Fruit fly (Drosophila melanogaster) whole organism, embryonic: Measurements from ENCODE around the gene PEK.
A peak's percentile ranks its signal among the peaks of the same experiment; 100 is the strongest.

Source experiments
- BEAF-32 ChIP-seq: fragments of 200-800 bp; sonication (Bioruptor generic); optimal IDR thresholded peaks from 3 replicates; lab custom pipeline; 2017; ENCODE audit warnings: missing biosample characterization, missing genetic modification characterization, mild to moderate bottlenecking, moderate library complexity, missing genetic modification reagents
- Bteb2 ChIP-seq: fragments of 200-800 bp; sonication (Bioruptor generic); optimal IDR thresholded peaks from 2 replicates; lab custom pipeline; 2016; ENCODE audit warnings: missing biosample characterization, missing genetic modification characterization
- CG10209 ChIP-seq: fragments of 200-800 bp; sonication (Bioruptor generic); optimal IDR thresholded peaks from 3 replicates; lab custom pipeline; 2017; ENCODE audit warnings: missing biosample characterization, mild to moderate bottlenecking, missing genetic modification characterization, missing genetic modification reagents
- CG10565 ChIP-seq: fragments of 200-800 bp; sonication (Bioruptor generic); optimal IDR thresholded peaks from 3 replicates; lab custom pipeline; 2016; ENCODE audit warnings: missing biosample characterization, mild to moderate bottlenecking, missing genetic modification characterization
- CG12942 ChIP-seq: fragments of 200-800 bp; sonication (Bioruptor generic); optimal IDR thresholded peaks from 3 replicates; lab custom pipeline; 2016; ENCODE audit warnings: missing biosample characterization, missing genetic modification characterization
- CG13287 ChIP-seq: fragments of 200-800 bp; sonication (Bioruptor generic); IDR thresholded peaks from 2 replicates; pipeline ENCODE4 v1.3.6; 2022; ENCODE audit warnings: missing biosample characterization, missing genetic modification characterization; ENCODE audit not compliant: partially characterized antibody
- CG14710 ChIP-seq: fragments of 200-800 bp; sonication (Bioruptor generic); optimal IDR thresholded peaks from 3 replicates; lab custom pipeline; 2019; ENCODE audit warnings: missing biosample characterization, mild to moderate bottlenecking, missing genetic modification characterization, moderate library complexity
- CG17829 ChIP-seq: fragments of 200-800 bp; optimal IDR thresholded peaks from 2 replicates; lab custom pipeline; 2019; ENCODE audit warnings: missing biosample characterization, mild to moderate bottlenecking, missing genetic modification characterization, moderate library complexity
- CG18619 ChIP-seq: fragments of 200-800 bp; sonication (Bioruptor generic); optimal IDR thresholded peaks from 3 replicates; lab custom pipeline; 2017; ENCODE audit warnings: missing biosample characterization, mild to moderate bottlenecking, missing genetic modification characterization
- CG2199 ChIP-seq: fragments of 200-800 bp; sonication (Bioruptor generic); IDR thresholded peaks from 3 replicates; pipeline ENCODE4 v1.3.6; 2022; ENCODE audit warnings: missing biosample characterization, missing genetic modification characterization
- CG32767 ChIP-seq: fragments of 200-800 bp; sonication (Bioruptor generic); IDR thresholded peaks from 2 replicates; pipeline ENCODE4 v1.3.6; 2022; ENCODE audit warnings: missing biosample characterization, missing genetic modification characterization
- CG33557 ChIP-seq: fragments of 200-800 bp; sonication (Bioruptor generic); optimal IDR thresholded peaks from 2 replicates; lab custom pipeline; 2019; ENCODE audit warnings: missing biosample characterization, mild to moderate bottlenecking, missing genetic modification characterization, moderate library complexity
- CG6791 ChIP-seq: fragments of 200-800 bp; sonication (Bioruptor generic); IDR thresholded peaks from 3 replicates; pipeline ENCODE4 v1.3.6; 2022; ENCODE audit warnings: missing biosample characterization, missing genetic modification characterization; ENCODE audit not compliant: partially characterized antibody
- CG7987 ChIP-seq: fragments of 200-800 bp; sonication (Bioruptor generic); optimal IDR thresholded peaks from 2 replicates; lab custom pipeline; 2018; ENCODE audit warnings: missing biosample characterization, mild to moderate bottlenecking, missing genetic modification characterization, moderate library complexity
- CG9876 ChIP-seq: fragments of 200-800 bp; sonication (Bioruptor generic); optimal IDR thresholded peaks from 2 replicates; lab custom pipeline; 2016; ENCODE audit warnings: missing biosample characterization, missing genetic modification characterization
- Dll ChIP-seq: fragments of 200-800 bp; sonication (Bioruptor generic); IDR thresholded peaks from 4 replicates; pipeline ENCODE4 v1.3.6; 2022; ENCODE audit warnings: missing biosample characterization, missing genetic modification characterization; ENCODE audit not compliant: partially characterized antibody
- Dp ChIP-seq: fragments of 200-800 bp; sonication (Bioruptor generic); optimal IDR thresholded peaks from 2 replicates; lab custom pipeline; 2018; ENCODE audit warnings: missing biosample characterization, mild to moderate bottlenecking, missing genetic modification characterization, moderate library complexity
- E2f1 ChIP-seq: fragments of 200-800 bp; sonication (Bioruptor generic); IDR thresholded peaks from 2 replicates; pipeline ENCODE4 v1.3.6; 2022; ENCODE audit warnings: missing biosample characterization, missing genetic modification characterization
- HmgZ ChIP-seq: fragments of 200-800 bp; sonication (Bioruptor generic); optimal IDR thresholded peaks from 2 replicates; lab custom pipeline; 2018; ENCODE audit warnings: missing biosample characterization, mild to moderate bottlenecking, missing genetic modification characterization
- Max ChIP-seq: fragments of 200-800 bp; sonication (Bioruptor generic); optimal IDR thresholded peaks from 2 replicates; lab custom pipeline; 2016; ENCODE audit warnings: missing biosample characterization, mild to moderate bottlenecking, missing genetic modification characterization
- NFAT ChIP-seq: fragments of 200-800 bp; sonication (Bioruptor generic); IDR thresholded peaks from 2 replicates; pipeline ENCODE4 v1.3.6; 2022; ENCODE audit warnings: missing biosample characterization, missing genetic modification characterization
- Rfx ChIP-seq: fragments of 200-800 bp; sonication (Bioruptor generic); IDR thresholded peaks from 2 replicates; pipeline ENCODE4 v1.3.6; 2022; ENCODE audit warnings: missing biosample characterization, missing genetic modification characterization
- Rx ChIP-seq: fragments of 200-800 bp; sonication (Bioruptor generic); IDR thresholded peaks from 2 replicates; pipeline ENCODE4 v1.3.6; 2022; ENCODE audit warnings: missing biosample characterization, missing genetic modification characterization
- Xbp1 ChIP-seq: fragments of 200-800 bp; sonication (Bioruptor generic); optimal IDR thresholded peaks from 3 replicates; lab custom pipeline; 2016; ENCODE audit warnings: missing biosample characterization, mild to moderate bottlenecking, missing genetic modification characterization
- aop ChIP-seq: fragments of 200-800 bp; sonication (Bioruptor generic); IDR thresholded peaks from 2 replicates; pipeline ENCODE4 v1.3.6; 2022; ENCODE audit warnings: missing biosample characterization, missing genetic modification characterization
- cg ChIP-seq: fragments of 200-800 bp; sonication (Bioruptor generic); optimal IDR thresholded peaks from 3 replicates; lab custom pipeline; 2019; ENCODE audit warnings: missing biosample characterization, mild to moderate bottlenecking, missing genetic modification characterization, moderate library complexity
- ci ChIP-seq: fragments of 200-800 bp; sonication (Bioruptor generic); IDR thresholded peaks from 3 replicates; pipeline ENCODE4 v1.3.6; 2022; ENCODE audit warnings: missing biosample characterization, missing genetic modification characterization
- dan ChIP-seq: fragments of 200-800 bp; sonication (Bioruptor generic); IDR thresholded peaks from 2 replicates; pipeline ENCODE4 v1.3.6; 2022; ENCODE audit warnings: missing biosample characterization, missing genetic modification characterization
- dmrt99B ChIP-seq: fragments of 200-800 bp; sonication (Bioruptor generic); optimal IDR thresholded peaks from 2 replicates; lab custom pipeline; 2018; ENCODE audit warnings: missing biosample characterization, mild to moderate bottlenecking, missing genetic modification characterization, moderate library complexity
- gsb-n ChIP-seq: fragments of 200-800 bp; sonication (Bioruptor generic); optimal IDR thresholded peaks from 3 replicates; lab custom pipeline; 2018; ENCODE audit warnings: missing biosample characterization, mild to moderate bottlenecking, missing genetic modification characterization
- lbe ChIP-seq: fragments of 200-800 bp; sonication (Bioruptor generic); optimal IDR thresholded peaks from 2 replicates; lab custom pipeline; 2016; ENCODE audit warnings: missing biosample characterization, mild to moderate bottlenecking, missing genetic modification characterization
- lilli ChIP-seq: fragments of 200-800 bp; sonication (Bioruptor generic); optimal IDR thresholded peaks from 3 replicates; lab custom pipeline; 2016; ENCODE audit warnings: missing biosample characterization, missing genetic modification characterization
- lola ChIP-seq, 3 experiments: fragments of >200 bp in 2 of 3; fragments of 200-800 bp in 1 of 3; sonication (Bioruptor generic) in 1 of 3; optimal IDR thresholded peaks; 2 replicates each; lab custom pipeline; 2017 to 2019; ENCODE audit warnings: missing biosample characterization in 3 of 3, missing genetic modification characterization in 3 of 3, mild to moderate bottlenecking in 1 of 3, moderate library complexity in 1 of 3
- prd ChIP-seq, 3 experiments: fragments of >200 bp in 2 of 3; fragments of 200-800 bp in 1 of 3; sonication (Bioruptor generic) in 1 of 3; optimal IDR thresholded peaks in 2 of 3; IDR thresholded peaks in 1 of 3; 2 replicates in 2 of 3; 3 replicates in 1 of 3; pipeline versions ENCODE4 v1.3.6 to Lab custom; 2017 to 2022; ENCODE audit warnings: missing biosample characterization in 1 of 3, missing genetic modification characterization in 1 of 3
- pzg ChIP-seq: fragments of 200-800 bp; sonication (Bioruptor generic); optimal IDR thresholded peaks from 3 replicates; lab custom pipeline; 2018; ENCODE audit warnings: missing biosample characterization, mild to moderate bottlenecking, missing genetic modification characterization, moderate library complexity
- sim ChIP-seq: fragments of 200-800 bp; sonication (Bioruptor generic); IDR thresholded peaks from 2 replicates; pipeline ENCODE4 v1.3.6; 2022; ENCODE audit warnings: missing biosample characterization, missing genetic modification characterization
- sr ChIP-seq: fragments of 200-800 bp; sonication (Bioruptor generic); IDR thresholded peaks from 3 replicates; pipeline ENCODE4 v1.3.6; 2022; ENCODE audit warnings: missing biosample characterization, missing genetic modification characterization
- tgo ChIP-seq: fragments of 200-800 bp; sonication (Bioruptor generic); IDR thresholded peaks from 3 replicates; pipeline ENCODE4 v1.3.6; 2022; ENCODE audit warnings: missing biosample characterization, missing genetic modification characterization
- wdn ChIP-seq: fragments of 200-800 bp; sonication (Bioruptor generic); IDR thresholded peaks from 2 replicates; pipeline ENCODE4 v1.3.6; 2022; ENCODE audit warnings: missing biosample characterization, missing genetic modification characterization
- zfh1 ChIP-seq: fragments of 200-800 bp; sonication (Bioruptor generic); IDR thresholded peaks from 3 replicates; pipeline ENCODE4 v1.3.6; 2022; ENCODE audit warnings: missing biosample characterization, missing genetic modification characterization

Gene PEK

dm6 chr3R:5470586-5471283, 6.2 kb upstream of the PEK start, which contains the start of the genes mRpL44 and Snr1 (continued):
- peak; percentile 20 for TF ChIP-seq CG12942 (GFP tag; lab: Kevin White, UChicago)
- TF ChIP-seq Bteb2 (GFP tag; lab: Kevin White, UChicago) = no peak
- TF ChIP-seq sr (GFP tag; lab: Robert Waterston, UW) = peak; percentile 82
- peak; percentile 44 for TF ChIP-seq CG18619 (GFP tag; lab: Kevin White, UChicago)
- no peak for TF ChIP-seq aop
- peak; percentile 54 for TF ChIP-seq CG17829 (tag; lab: Kevin White, UChicago)
- peak; percentile 51; the same call in 1 of the 2 replicates for TF ChIP-seq Rfx (GFP tag; lab: Robert Waterston, UW)
- TF ChIP-seq CG10209 = peak; percentile 43
- 0 out of 2 replicates have a peak, but pooled peaks have one; percentile 47 for TF ChIP-seq CG32767
- peak; percentile 30; the same call in 1 of the 2 replicates for TF ChIP-seq E2f1 (GFP tag; lab: Robert Waterston, UW)
- peak; percentile 24 for TF ChIP-seq lilli
- TF ChIP-seq Dp = no peak
- TF ChIP-seq CG33557 (GFP tag; lab: Kevin White, UChicago) = peak; percentile 33
- TF ChIP-seq Dll (GFP tag; lab: Robert Waterston, UW) = peak; percentile 46; the same call in 1 of the 4 replicates
- TF ChIP-seq CG14710 = peak; percentile 72
- no peak for TF ChIP-seq tgo
- peak; percentile 67 for TF ChIP-seq cg
- TF ChIP-seq CG6791 (GFP tag; lab: Robert Waterston, UW) = no peak
- no peak for TF ChIP-seq dmrt99B (tag; lab: Kevin White, UChicago)
- TF ChIP-seq CG13287 = 0 out of 2 replicates have a peak, but pooled peaks have one; percentile 15
- no peak for TF ChIP-seq ci
- TF ChIP-seq CG10565 (GFP tag; lab: Kevin White, UChicago) = no peak
- TF ChIP-seq gsb-n (tag; lab: Kevin White, UChicago) = no peak
- TF ChIP-seq BEAF-32 = peak; percentile 22
- no peak for TF ChIP-seq wdn (GFP tag; lab: Robert Waterston, UW)
- peak; percentile 36 for TF ChIP-seq HmgZ
- no peak for TF ChIP-seq NFAT
- no peak for TF ChIP-seq prd (optimal IDR thresholded peaks at IDR 0.05; lab: Kevin White, UChicago)
- no peak for TF ChIP-seq prd (GFP tag; IDR thresholded peaks at IDR 0.05; lab: Robert Waterston, UW)
- TF ChIP-seq Max (GFP tag; lab: Kevin White, UChicago) = no peak
- no peak for TF ChIP-seq Rx (GFP tag; lab: Robert Waterston, UW)
- no peak for TF ChIP-seq sim (GFP tag; lab: Robert Waterston, UW)
- peak; percentile 37 for TF ChIP-seq lbe (GFP tag; lab: Kevin White, UChicago)
- no peak; the same call in 2 of the 3 replicates for TF ChIP-seq zfh1 (GFP tag; lab: Robert Waterston, UW)
- no peak for TF ChIP-seq dan (GFP tag; lab: Robert Waterston, UW)
- TF ChIP-seq pzg (GFP tag; lab: Kevin White, UChicago) = peak; percentile 30
- no peak for TF ChIP-seq CG9876 (GFP tag; lab: Kevin White, UChicago)
- peak in 1 of 3 experiments; percentile 51 for TF ChIP-seq lola (GFP tag; optimal IDR thresholded peaks at IDR 0.05; lab: Kevin White, UChicago)
- no peak for TF ChIP-seq CG2199 (GFP tag; lab: Robert Waterston, UW)
- peak; percentile 40 for TF ChIP-seq Xbp1
- TF ChIP-seq CG7987 (GFP tag; lab: Kevin White, UChicago) = no peak
- TF ChIP-seq, all 482 proteins: peak for 115
